Worm (Caenorhabditis elegans): ENCODE data around the gene gtf-2A2.

ce11 chrIII:12625875-12626649 is 1.5 kb downstream of the gtf-2A2 start, which contains the start of gene pqn-80:
- TF ChIP-seq ces-1 (GFP tag; optimal IDR thresholded peaks at IDR 0.05): no peak
- no peak for TF ChIP-seq elt-3 (tag; optimal IDR thresholded peaks at IDR 0.05)
- TF ChIP-seq nhr-11 (tag; optimal IDR thresholded peaks at IDR 0.05): no peak
- no peak for TF ChIP-seq ama-1 (optimal IDR thresholded peaks at IDR 0.05)
- no peak for TF ChIP-seq nhr-28 (tag; optimal IDR thresholded peaks at IDR 0.05)
- no peak for TF ChIP-seq nhr-237 (tag; optimal IDR thresholded peaks at IDR 0.05)
- TF ChIP-seq unc-62 (GFP tag; optimal IDR thresholded peaks at IDR 0.05): no peak
- peak; percentile 6 for TF ChIP-seq lin-13 (GFP tag; optimal IDR thresholded peaks at IDR 0.05)

All from whole organism, L1 larva.